Worm (Caenorhabditis elegans) whole organism, L2 larva: ENCODE data around the gene ceh-82.
"Not testable (repeated sequence)": the region's sequence is repeated elsewhere in the genome, so short reads cannot be mapped to it uniquely, and the experiment has no call there.

Source experiments
- C34F6.9 ChIP-seq: fragments of 150-350 bp; optimal IDR thresholded peaks from 2 replicates; lab custom pipeline; 2014; ENCODE audit warnings: missing biosample characterization, missing genetic modification characterization
- F13H6.1 ChIP-seq: sonication (generic microtip); optimal IDR thresholded peaks from 2 replicates; lab custom pipeline; 2016; ENCODE audit warnings: missing genetic modification characterization, missing compliant biosample characterization
- Y55F3AM.14 ChIP-seq: fragments of 200-800 bp; sonication (Bioruptor generic); optimal IDR thresholded peaks from 2 replicates; lab custom pipeline; 2018; ENCODE audit warnings: mild to moderate bottlenecking, missing genetic modification characterization, missing compliant biosample characterization
- ZK546.5 ChIP-seq: sonication (generic microtip); optimal IDR thresholded peaks from 2 replicates; lab custom pipeline; 2017; ENCODE audit warnings: missing biosample characterization, missing genetic modification characterization
- aly-2 ChIP-seq: fragments of 150-350 bp; optimal IDR thresholded peaks from 2 replicates; lab custom pipeline; 2014; ENCODE audit warnings: missing biosample characterization, missing genetic modification characterization
- ama-1 ChIP-seq: fragments of 150-350 bp; optimal IDR thresholded peaks from 2 replicates; lab custom pipeline; 2018; ENCODE audit warnings: inconsistent platforms
- ceh-82 ChIP-seq: fragments of 150-350 bp; optimal IDR thresholded peaks from 2 replicates; lab custom pipeline; 2014; ENCODE audit warnings: missing biosample characterization, missing genetic modification characterization
- crh-2 ChIP-seq: sonication (generic microtip); optimal IDR thresholded peaks from 2 replicates; lab custom pipeline; 2017; ENCODE audit warnings: missing biosample characterization, missing genetic modification characterization
- egl-27 ChIP-seq: sonication (generic microtip); optimal IDR thresholded peaks from 3 replicates; lab custom pipeline; 2017; ENCODE audit warnings: missing biosample characterization, missing genetic modification reagents, missing genetic modification characterization
- elt-1 ChIP-seq: fragments of 150-350 bp; optimal IDR thresholded peaks from 2 replicates; lab custom pipeline; 2014; ENCODE audit warnings: missing biosample characterization, missing genetic modification characterization
- fos-1 ChIP-seq: fragments of 150-350 bp; optimal IDR thresholded peaks from 2 replicates; lab custom pipeline; 2014; ENCODE audit warnings: missing biosample characterization, missing genetic modification characterization
- gmeb-1 ChIP-seq: fragments of 150-350 bp; optimal IDR thresholded peaks from 2 replicates; lab custom pipeline; 2014; ENCODE audit warnings: missing biosample characterization, missing genetic modification characterization
- lin-11 ChIP-seq: fragments of 150-350 bp; sonication (generic microtip); optimal IDR thresholded peaks from 2 replicates; lab custom pipeline; 2014; ENCODE audit warnings: missing biosample characterization, missing genetic modification characterization, inconsistent platforms, mixed read lengths
- lin-39 ChIP-seq: fragments of 150-350 bp; optimal IDR thresholded peaks from 2 replicates; lab custom pipeline; 2014; ENCODE audit warnings: missing biosample characterization, missing genetic modification reagents, missing genetic modification characterization
- mab-5 ChIP-seq: fragments of 150-350 bp; optimal IDR thresholded peaks from 2 replicates; lab custom pipeline; 2014; ENCODE audit warnings: missing biosample characterization, missing genetic modification characterization
- mbf-1 ChIP-seq: sonication (generic microtip); optimal IDR thresholded peaks from 2 replicates; lab custom pipeline; 2017; ENCODE audit warnings: missing biosample characterization, missing genetic modification characterization
- mdl-1 ChIP-seq, 2 experiments: fragments of 150-350 bp in 1 of 2; sonication (generic microtip) in 1 of 2; optimal IDR thresholded peaks; 2 replicates each; lab custom pipeline; 2017; ENCODE audit warnings: missing biosample characterization in 2 of 2, missing genetic modification characterization in 2 of 2
- nhr-10 ChIP-seq: sonication (generic microtip); optimal IDR thresholded peaks from 2 replicates; lab custom pipeline; 2017; ENCODE audit warnings: missing biosample characterization, missing genetic modification characterization
- nhr-12 ChIP-seq: fragments of 150-350 bp; optimal IDR thresholded peaks from 2 replicates; lab custom pipeline; 2014; ENCODE audit warnings: missing biosample characterization, missing genetic modification characterization
- nhr-129 ChIP-seq: fragments of 150-350 bp; optimal IDR thresholded peaks from 2 replicates; lab custom pipeline; 2014; ENCODE audit warnings: missing biosample characterization, missing genetic modification characterization
- nhr-21 ChIP-seq: fragments of 150-350 bp; optimal IDR thresholded peaks from 2 replicates; lab custom pipeline; 2014; ENCODE audit warnings: missing biosample characterization, missing genetic modification characterization
- nhr-23 ChIP-seq: fragments of 150-350 bp; optimal IDR thresholded peaks from 2 replicates; lab custom pipeline; 2014; ENCODE audit warnings: missing biosample characterization, missing genetic modification reagents, missing genetic modification characterization
- nhr-237 ChIP-seq: fragments of 150-350 bp; optimal IDR thresholded peaks from 2 replicates; lab custom pipeline; 2014; ENCODE audit warnings: missing biosample characterization, missing genetic modification characterization
- nhr-6 ChIP-seq: fragments of 150-350 bp; optimal IDR thresholded peaks from 2 replicates; lab custom pipeline; 2014; ENCODE audit warnings: missing biosample characterization, missing genetic modification characterization
- nhr-77 ChIP-seq: fragments of 150-350 bp; optimal IDR thresholded peaks from 2 replicates; lab custom pipeline; 2014; ENCODE audit warnings: missing biosample characterization, missing genetic modification characterization
- sem-4 ChIP-seq: fragments of 150-350 bp; optimal IDR thresholded peaks from 2 replicates; lab custom pipeline; 2014; ENCODE audit warnings: missing biosample characterization, missing genetic modification reagents, missing genetic modification characterization
- skn-1 ChIP-seq: sonication (generic microtip); optimal IDR thresholded peaks from 2 replicates; lab custom pipeline; 2017; ENCODE audit warnings: missing biosample characterization, missing genetic modification characterization
- sma-3 ChIP-seq: sonication (generic microtip); optimal IDR thresholded peaks from 2 replicates; lab custom pipeline; 2016; ENCODE audit warnings: missing genetic modification reagents, missing genetic modification characterization, missing compliant biosample characterization
- snpc-4 ChIP-seq: fragments of 150-350 bp; optimal IDR thresholded peaks from 2 replicates; lab custom pipeline; 2014; ENCODE audit warnings: missing biosample characterization, missing genetic modification characterization
- unc-39 ChIP-seq: fragments of 150-350 bp; optimal IDR thresholded peaks from 2 replicates; lab custom pipeline; 2014; ENCODE audit warnings: missing biosample characterization, missing genetic modification characterization
- ztf-1 ChIP-seq: fragments of 200-800 bp; sonication (Bioruptor generic); conservative IDR thresholded peaks from 2 replicates; pipeline ENCODE4 v1.3.6; 2022; ENCODE audit warnings: missing genetic modification characterization, missing compliant biosample characterization

The ceh-82 gene

DNA sequence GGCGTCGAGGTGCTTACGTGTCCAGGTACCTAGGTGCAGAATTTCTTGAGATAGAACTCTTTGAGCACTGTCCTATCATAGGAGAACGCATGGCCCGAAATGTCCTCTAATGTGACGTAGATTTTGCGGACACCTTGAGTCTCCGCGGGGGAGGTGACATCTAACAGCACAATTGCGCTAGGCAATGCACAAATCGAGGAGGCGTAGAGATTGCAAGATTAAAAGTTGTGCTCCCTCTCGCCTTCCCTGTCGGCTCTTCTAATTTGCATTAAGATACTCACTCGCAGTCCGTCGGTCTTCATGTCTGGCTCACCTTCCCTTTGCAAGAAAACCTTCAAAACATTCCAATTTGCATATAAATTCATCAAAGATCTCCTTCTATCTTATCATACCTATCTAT, 27.6 kb downstream of the ceh-82 start, which contains the start of gene F36H5.18:
Gene F36H5.18 (plus strand): TSS at position 301 of the 400 bp plus-strand sequence.
- TF ChIP-seq ama-1 (no peak), lin-11 (no peak), fos-1 (tag; lab: Kevin White, UChicago) (no peak), nhr-23 (no peak), nhr-10 (no peak), F13H6.1 (tag; lab: Kevin White, UChicago) (no peak), nhr-129 (tag; lab: Kevin White, UChicago) (no peak), snpc-4 (no peak), gmeb-1 (tag; lab: Kevin White, UChicago) (no peak), ceh-82 (no peak), mdl-1 (tag; optimal IDR thresholded peaks at IDR 0.05; lab: Kevin White, UChicago) (no peak), nhr-21 (tag; lab: Kevin White, UChicago) (no peak), mab-5 (tag; lab: Kevin White, UChicago) (no peak), egl-27 (tag; lab: Kevin White, UChicago) (no peak)

DNA sequence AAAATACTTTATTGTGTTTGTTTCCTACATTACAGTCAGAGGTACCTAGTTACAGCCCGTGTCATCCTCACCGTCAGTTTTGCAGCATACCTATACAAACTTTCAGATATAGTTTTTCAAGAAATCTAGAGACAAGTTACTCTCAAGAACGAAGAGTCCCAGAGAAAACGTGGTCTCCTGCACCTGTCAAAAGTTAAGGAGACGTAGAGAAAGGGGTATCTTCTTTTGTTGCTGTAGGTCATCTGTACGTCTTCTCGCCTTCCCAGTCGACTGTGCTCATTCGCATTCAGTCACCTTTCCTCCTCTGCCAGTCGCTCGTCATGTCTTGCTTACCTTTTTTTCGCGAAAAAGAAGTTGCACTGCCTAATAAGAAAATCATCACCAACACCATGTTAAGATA, 29.5 kb downstream of the ceh-82 start, which contains the start of gene F36H5.4:
Gene F36H5.4 (plus strand): TSS at position 301 of the 400 bp plus-strand sequence.
- no peak for TF ChIP-seq lin-39 (tag; lab: Kevin White, UChicago)
- no peak for TF ChIP-seq ZK546.5 (tag; lab: Kevin White, UChicago)
- no peak for TF ChIP-seq aly-2 (tag; lab: Kevin White, UChicago)
- no peak for TF ChIP-seq egl-27 (tag; lab: Kevin White, UChicago)
- TF ChIP-seq mdl-1 (tag; optimal IDR thresholded peaks at IDR 0.05; lab: Kevin White, UChicago): no peak
- no peak for TF ChIP-seq mbf-1 (tag; lab: Kevin White, UChicago)
- TF ChIP-seq elt-1 (tag; lab: Kevin White, UChicago): no peak
- TF ChIP-seq crh-2 (tag; lab: Kevin White, UChicago): no peak
- no peak for TF ChIP-seq F13H6.1 (tag; lab: Kevin White, UChicago)
- no peak for TF ChIP-seq nhr-6 (tag; lab: Kevin White, UChicago)
- no peak for TF ChIP-seq nhr-77 (tag; lab: Kevin White, UChicago)
- TF ChIP-seq Y55F3AM.14 (GFP tag; lab: Kevin White, UChicago): no peak
- no peak for TF ChIP-seq skn-1 (tag; lab: Kevin White, UChicago)
- no peak for TF ChIP-seq nhr-12 (tag; lab: Kevin White, UChicago)
- no peak for TF ChIP-seq sem-4 (tag; lab: Kevin White, UChicago)

DNA sequence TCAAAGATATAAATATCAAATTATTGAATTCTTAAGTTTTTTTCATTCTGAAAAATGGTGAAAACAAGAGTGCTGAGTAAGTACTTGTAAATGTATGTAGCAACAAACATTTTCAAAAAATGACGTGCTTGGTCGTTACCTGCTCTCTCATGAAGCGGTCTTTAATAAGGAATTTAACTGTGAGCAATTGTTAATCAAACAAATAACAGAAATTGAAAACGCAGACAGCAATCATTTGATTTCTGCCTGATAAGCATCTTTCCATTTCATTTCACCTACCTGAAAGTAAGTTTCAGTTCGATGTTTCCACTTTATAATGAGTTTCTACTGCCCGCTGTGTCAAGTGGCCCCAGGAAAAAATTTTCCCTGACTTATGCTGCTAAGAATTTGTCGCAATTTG, 31.0 kb downstream of the ceh-82 start, which contains the start of gene math-28:
Gene math-28 (plus strand): TSS at position 301 of the 400 bp plus-strand sequence.
- TF ChIP-seq C34F6.9 (tag; lab: Kevin White, UChicago): no peak

DNA sequence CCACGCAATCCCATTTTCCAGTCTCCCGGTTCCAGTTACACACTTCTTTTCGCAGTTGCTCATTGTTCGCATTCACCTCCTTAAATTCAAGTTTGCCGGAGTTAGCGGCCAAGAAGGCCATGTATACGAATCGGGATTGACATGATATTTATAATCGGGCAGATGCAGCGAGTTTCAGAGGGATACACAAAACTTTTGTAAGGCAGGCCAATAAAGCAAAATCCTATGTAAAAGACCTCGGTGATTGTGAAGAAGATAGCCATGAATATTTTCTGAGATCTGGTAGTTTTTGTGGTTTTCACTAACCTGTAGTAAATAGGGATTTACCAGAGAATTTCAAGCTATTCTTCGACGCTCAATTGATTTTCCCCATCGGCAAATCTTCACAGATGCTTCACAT, 34.7 kb downstream of the ceh-82 start:
- TF ChIP-seq crh-2 (tag; lab: Kevin White, UChicago) (no peak), C34F6.9 (tag; lab: Kevin White, UChicago) (no peak), ztf-1 (no peak), egl-27 (tag; lab: Kevin White, UChicago) (no peak), sma-3 (no peak), sem-4 (tag; lab: Kevin White, UChicago) (no peak), elt-1 (tag; lab: Kevin White, UChicago) (no peak), ama-1 (no peak), nhr-237 (tag; lab: Kevin White, UChicago) (no peak), unc-39 (tag; lab: Kevin White, UChicago) (no peak), nhr-10 (no peak), F13H6.1 (tag; lab: Kevin White, UChicago) (no peak), ceh-82 (no peak), mbf-1 (tag; lab: Kevin White, UChicago) (no peak), nhr-12 (tag; lab: Kevin White, UChicago) (no peak), skn-1 (tag; lab: Kevin White, UChicago) (no peak)

- TF ChIP-seq fos-1 (tag; lab: Kevin White, UChicago): peak; percentile 34
Measured at ce11 chrII:1767458-1767857, 35.4 kb downstream of the ceh-82 start.

DNA sequence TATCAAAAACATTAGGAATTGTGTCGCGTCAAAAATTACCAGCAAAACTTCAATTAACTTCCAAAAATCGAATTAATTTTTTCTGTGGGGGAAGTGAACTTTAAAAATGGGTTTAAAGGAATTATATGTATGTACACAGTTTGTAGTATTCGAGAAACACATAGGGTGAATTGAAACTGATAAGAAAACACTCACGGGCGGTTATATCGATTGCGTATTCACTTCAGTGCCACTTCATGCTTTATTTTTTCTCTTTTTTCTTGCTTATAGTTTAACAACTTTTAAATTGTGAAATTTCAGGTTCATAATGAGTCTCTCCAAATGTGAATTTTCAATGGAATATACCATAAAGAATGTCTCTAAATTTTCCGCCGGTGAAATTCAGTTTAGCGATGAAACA, 39.3 kb downstream of the ceh-82 start, which contains the start of gene math-26:
Gene math-26 (plus strand): TSS at position 301 of the 400 bp plus-strand sequence.
- TF ChIP-seq C34F6.9, mab-5, crh-2 (tag; lab: Kevin White, UChicago): not testable (repeated sequence)
